Worm (Caenorhabditis elegans): ENCODE measurements around the gene asd-1.
A peak's percentile ranks its signal among the peaks of the same experiment; 100 is the strongest.

asd-1 gene

DNA sequence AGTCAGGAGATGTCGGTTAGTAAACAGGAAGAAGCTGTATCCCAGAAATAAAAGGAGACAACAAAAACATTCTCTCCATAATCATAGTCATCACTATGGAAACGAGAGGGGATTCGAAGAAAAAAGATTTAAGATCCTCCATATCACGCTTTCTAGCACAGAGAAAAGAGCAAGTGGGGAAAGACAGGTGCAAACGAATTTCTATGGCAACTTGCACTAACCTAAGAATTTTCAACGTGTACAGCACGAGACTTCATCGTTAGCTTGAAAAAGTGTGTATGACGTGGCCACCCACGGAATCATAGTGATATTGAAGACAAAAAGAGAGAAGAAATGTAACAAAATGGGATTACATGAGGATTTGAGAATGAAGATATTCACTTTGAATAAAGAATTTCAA lies 23.8 kb downstream of the asd-1 start:
- TF ChIP-seq unc-39 (tag; optimal IDR thresholded peaks at IDR 0.05) (no peak), ztf-11 (tag; optimal IDR thresholded peaks at IDR 0.05) (no peak), hlh-1 (tag; optimal IDR thresholded peaks at IDR 0.05) (no peak), unc-62 (GFP tag; optimal IDR thresholded peaks at IDR 0.05) (no peak), ceh-83 (GFP tag; optimal IDR thresholded peaks at IDR 0.05) (no peak), nhr-12 (tag; optimal IDR thresholded peaks at IDR 0.05) (no peak), mls-2 (tag; optimal IDR thresholded peaks at IDR 0.05) (no peak), M03D4.4 (tag; optimal IDR thresholded peaks at IDR 0.05) (no peak), bed-3 (GFP tag; optimal IDR thresholded peaks at IDR 0.05) (no peak), zip-8 (tag; optimal IDR thresholded peaks at IDR 0.05) (no peak), nhr-2 (tag; optimal IDR thresholded peaks at IDR 0.05) (no peak), ceh-39 (tag; optimal IDR thresholded peaks at IDR 0.05) (no peak), blmp-1 (tag; optimal IDR thresholded peaks at IDR 0.05) (no peak)

DNA sequence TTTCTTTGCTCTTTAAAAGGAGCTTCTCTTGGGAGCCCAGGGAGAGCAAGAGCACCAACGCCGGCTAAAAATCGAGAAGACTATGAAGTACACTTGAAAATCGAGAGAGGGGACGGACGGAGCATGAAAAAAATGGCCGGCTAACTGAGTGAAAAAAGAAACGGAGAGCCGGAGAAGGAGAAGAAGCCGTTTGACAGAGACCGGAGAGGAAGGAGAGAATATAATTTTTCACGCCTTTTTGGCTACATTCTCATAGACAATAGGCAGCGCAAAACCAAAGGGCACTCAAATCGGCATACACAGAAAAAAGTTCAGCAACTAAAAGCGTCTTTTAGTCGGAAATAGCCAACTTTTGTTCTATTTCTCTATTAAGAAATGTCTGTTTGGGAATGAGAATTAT lies 24.4 kb downstream of the asd-1 start:
- no peak for TF ChIP-seq nhr-237 (tag; optimal IDR thresholded peaks at IDR 0.05)
- no peak for TF ChIP-seq hlh-1 (tag; optimal IDR thresholded peaks at IDR 0.05)
- TF ChIP-seq ces-1 (GFP tag; optimal IDR thresholded peaks at IDR 0.05), result no peak
- TF ChIP-seq zip-8 (tag; optimal IDR thresholded peaks at IDR 0.05), result no peak
- no peak for TF ChIP-seq elt-1 (tag; optimal IDR thresholded peaks at IDR 0.05; ENCODE audit: borderline replicate concordance, insufficient read depth)
- no peak for TF ChIP-seq drap-1 (GFP tag; optimal IDR thresholded peaks at IDR 0.05)
- no peak for TF ChIP-seq nhr-76 (tag; optimal IDR thresholded peaks at IDR 0.05)
- no peak for TF ChIP-seq pha-4 (tag; optimal IDR thresholded peaks at IDR 0.05)
- no peak for TF ChIP-seq snpc-4 (tag; optimal IDR thresholded peaks at IDR 0.05)
- no peak for TF ChIP-seq mep-1 (tag; optimal IDR thresholded peaks at IDR 0.05)
- TF ChIP-seq unc-120 (tag; optimal IDR thresholded peaks at IDR 0.05; ENCODE audit: poor library complexity, severe bottlenecking), result no peak

DNA sequence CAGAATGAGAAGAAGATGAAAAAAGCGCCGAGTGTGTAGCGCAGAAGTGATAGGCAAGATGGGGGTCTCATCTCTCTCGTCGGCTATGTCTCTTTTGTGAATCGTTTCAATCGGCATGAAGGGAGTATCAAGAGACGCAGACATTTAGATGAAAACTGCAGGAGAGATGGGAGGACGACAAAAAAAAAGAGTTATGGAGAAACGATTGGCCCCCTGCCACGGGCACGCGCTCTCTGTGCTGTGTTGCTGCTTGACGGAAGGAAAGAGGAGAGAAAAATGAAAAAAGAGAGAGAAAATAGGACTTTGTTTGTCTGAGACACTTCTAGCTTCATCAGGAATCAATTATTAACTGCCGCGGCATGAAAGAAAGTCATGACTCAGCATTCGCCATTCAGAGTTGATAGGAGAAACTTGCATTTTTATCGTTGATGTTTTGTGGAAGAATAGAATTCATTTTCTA lies 26.6 kb downstream of the asd-1 start:
- TF ChIP-seq ceh-83 (GFP tag; optimal IDR thresholded peaks at IDR 0.05) (no peak), tbx-8 (GFP tag; optimal IDR thresholded peaks at IDR 0.05) (peak; percentile 24), M03D4.4 (tag; optimal IDR thresholded peaks at IDR 0.05) (peak; percentile 19), mep-1 (tag; optimal IDR thresholded peaks at IDR 0.05) (peak; percentile 87), unc-120 (tag; optimal IDR thresholded peaks at IDR 0.05; ENCODE audit: poor library complexity, severe bottlenecking) (peak; percentile 94), ces-1 (GFP tag; optimal IDR thresholded peaks at IDR 0.05) (peak; percentile 83), nhr-237 (tag; optimal IDR thresholded peaks at IDR 0.05) (peak; percentile 67), drap-1 (GFP tag; optimal IDR thresholded peaks at IDR 0.05) (peak; percentile 26), nhr-2 (tag; optimal IDR thresholded peaks at IDR 0.05) (no peak), sptf-1 (tag; optimal IDR thresholded peaks at IDR 0.05) (peak; percentile 41), unc-62 (GFP tag; optimal IDR thresholded peaks at IDR 0.05) (peak; percentile 92), bed-3 (GFP tag; optimal IDR thresholded peaks at IDR 0.05) (no peak), hlh-1 (tag; optimal IDR thresholded peaks at IDR 0.05) (peak; percentile 68), nhr-28 (tag; optimal IDR thresholded peaks at IDR 0.05) (no peak), ham-2 (GFP tag; optimal IDR thresholded peaks at IDR 0.05) (peak; percentile 71), mls-2 (tag; optimal IDR thresholded peaks at IDR 0.05) (peak; percentile 61), lsy-2 (tag; optimal IDR thresholded peaks at IDR 0.05) (peak; percentile 42), ztf-11 (tag; optimal IDR thresholded peaks at IDR 0.05) (no peak), pha-4 (tag; optimal IDR thresholded peaks at IDR 0.05) (peak; percentile 9)

DNA sequence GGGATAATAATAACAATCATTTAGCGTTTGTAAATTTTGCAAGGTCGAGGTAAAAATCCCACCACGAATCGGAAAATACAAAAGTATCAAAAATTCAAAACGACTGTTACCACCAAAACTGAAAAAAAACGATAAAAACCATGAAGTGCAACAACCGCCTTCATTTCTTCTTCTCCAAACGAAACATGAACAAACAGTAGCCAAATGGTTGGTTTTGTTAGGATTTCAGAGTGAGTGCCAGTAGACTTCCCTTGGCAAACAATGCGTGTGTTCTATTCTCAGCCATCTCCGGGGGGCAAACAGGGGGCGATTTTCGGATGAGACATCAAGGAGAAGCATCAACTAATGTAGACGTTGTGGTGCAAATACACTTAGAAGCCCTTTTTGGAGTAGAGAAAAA lies 27.6 kb downstream of the asd-1 start:
- no peak for TF ChIP-seq blmp-1 (tag; optimal IDR thresholded peaks at IDR 0.05)
- TF ChIP-seq mep-1 (tag; optimal IDR thresholded peaks at IDR 0.05), result no peak
- TF ChIP-seq nhr-28 (tag; optimal IDR thresholded peaks at IDR 0.05), result no peak
- no peak for TF ChIP-seq nhr-12 (tag; optimal IDR thresholded peaks at IDR 0.05)
- TF ChIP-seq elt-1 (tag; optimal IDR thresholded peaks at IDR 0.05; ENCODE audit: borderline replicate concordance, insufficient read depth), result no peak
- TF ChIP-seq lin-13 (tag; optimal IDR thresholded peaks at IDR 0.05), result no peak
- no peak for TF ChIP-seq elt-3 (tag; optimal IDR thresholded peaks at IDR 0.05)
- TF ChIP-seq tbx-8 (GFP tag; optimal IDR thresholded peaks at IDR 0.05), result no peak
- no peak for TF ChIP-seq flh-1 (GFP tag; optimal IDR thresholded peaks at IDR 0.05)
- TF ChIP-seq mab-5 (tag; optimal IDR thresholded peaks at IDR 0.05), result no peak
- no peak for TF ChIP-seq nhr-2 (tag; optimal IDR thresholded peaks at IDR 0.05)
- no peak for TF ChIP-seq cnd-1 (tag; optimal IDR thresholded peaks at IDR 0.05)
- TF ChIP-seq snpc-4 (tag; optimal IDR thresholded peaks at IDR 0.05), result no peak
- TF ChIP-seq nhr-237 (tag; optimal IDR thresholded peaks at IDR 0.05), result no peak

DNA sequence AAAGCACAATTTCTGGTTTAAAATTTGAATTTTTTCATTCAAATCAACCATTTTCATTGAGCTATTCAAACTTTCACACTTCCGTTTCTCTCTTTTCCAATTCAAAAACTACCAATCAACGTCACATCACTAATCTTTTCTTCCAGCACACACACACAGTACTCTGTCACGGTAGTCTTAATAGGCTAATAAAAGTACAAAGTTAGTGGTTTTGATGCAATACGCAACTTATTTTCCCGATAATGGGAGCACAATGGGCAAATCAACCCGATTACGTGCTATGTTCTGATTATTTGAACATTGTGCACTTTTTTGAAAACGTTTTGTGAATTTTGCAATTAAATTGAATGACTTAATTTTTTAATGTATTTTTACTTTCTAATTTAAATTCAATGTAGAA lies 30.3 kb downstream of the asd-1 start:
- TF ChIP-seq snpc-4 (tag; optimal IDR thresholded peaks at IDR 0.05) (no peak), unc-62 (GFP tag; optimal IDR thresholded peaks at IDR 0.05) (no peak), ceh-83 (GFP tag; optimal IDR thresholded peaks at IDR 0.05) (no peak), mep-1 (tag; optimal IDR thresholded peaks at IDR 0.05) (no peak), blmp-1 (tag; optimal IDR thresholded peaks at IDR 0.05) (no peak), cnd-1 (tag; optimal IDR thresholded peaks at IDR 0.05) (no peak), sem-2 (GFP tag; optimal IDR thresholded peaks at IDR 0.05) (no peak), nhr-12 (tag; optimal IDR thresholded peaks at IDR 0.05) (no peak), flh-1 (GFP tag; optimal IDR thresholded peaks at IDR 0.05) (no peak), ceh-39 (tag; optimal IDR thresholded peaks at IDR 0.05) (no peak), mab-5 (tag; optimal IDR thresholded peaks at IDR 0.05) (no peak), lin-13 (tag; optimal IDR thresholded peaks at IDR 0.05) (no peak), ces-1 (GFP tag; optimal IDR thresholded peaks at IDR 0.05) (no peak), pha-4 (tag; optimal IDR thresholded peaks at IDR 0.05) (no peak), mls-2 (tag; optimal IDR thresholded peaks at IDR 0.05) (no peak), nhr-237 (tag; optimal IDR thresholded peaks at IDR 0.05) (no peak)

All from whole organism, mixed stage, embryonic.